Worm (Caenorhabditis elegans) whole organism, young adult: ENCODE measurements around the gene R01E6.7.

Experiments
- D2030.7 ChIP-seq: fragments of 200-800 bp; sonication (Bioruptor generic); IDR thresholded peaks from 2 replicates; pipeline ENCODE4 v1.3.6; 2022; ENCODE audit warnings: missing genetic modification reagents, missing genetic modification characterization, missing compliant biosample characterization
- T26A5.8 ChIP-seq: sonication (generic microtip); optimal IDR thresholded peaks from 2 replicates; lab custom pipeline; 2016; ENCODE audit warnings: missing genetic modification characterization, missing compliant biosample characterization
- Y67H2A.10 ChIP-seq: fragments of 200-800 bp; sonication (Bioruptor generic); conservative IDR thresholded peaks from 2 replicates; pipeline ENCODE4 v1.3.6; 2022; ENCODE audit warnings: missing genetic modification reagents, missing genetic modification characterization, missing compliant biosample characterization
- attf-3 ChIP-seq: fragments of 200-800 bp; sonication (Bioruptor generic); conservative IDR thresholded peaks from 2 replicates; pipeline ENCODE4 v1.3.6; 2022; ENCODE audit warnings: missing genetic modification reagents, missing genetic modification characterization, missing compliant biosample characterization
- die-1 ChIP-seq: sonication (generic microtip); optimal IDR thresholded peaks from 2 replicates; lab custom pipeline; 2016; ENCODE audit warnings: missing genotype, mild to moderate bottlenecking, missing genetic modification characterization, missing compliant biosample characterization
- dpl-1 ChIP-seq: fragments of 150-350 bp; optimal IDR thresholded peaks from 2 replicates; lab custom pipeline; 2014; ENCODE audit warnings: missing biosample characterization, missing genetic modification reagents, missing genetic modification characterization
- efl-1 ChIP-seq: fragments of 150-350 bp; optimal IDR thresholded peaks from 2 replicates; lab custom pipeline; 2014; ENCODE audit warnings: missing biosample characterization, missing genetic modification reagents, missing genetic modification characterization
- let-607 ChIP-seq, 2 experiments: fragments of 200-800 bp in 1 of 2; sonication (Bioruptor generic) in 1 of 2; sonication (generic microtip) in 1 of 2; optimal IDR thresholded peaks; 2 replicates each; lab custom pipeline; 2016 to 2018; ENCODE audit warnings: mild to moderate bottlenecking in 2 of 2, missing compliant biosample characterization in 2 of 2, missing genetic modification characterization in 2 of 2, moderate library complexity in 2 of 2, missing genotype in 1 of 2
- lsl-1 ChIP-seq: fragments of 200-800 bp; sonication (Bioruptor generic); optimal IDR thresholded peaks from 2 replicates; lab custom pipeline; 2018; ENCODE audit warnings: mild to moderate bottlenecking, missing genetic modification characterization, moderate library complexity, missing compliant biosample characterization
- nhr-80 ChIP-seq: sonication (generic microtip); optimal IDR thresholded peaks from 2 replicates; lab custom pipeline; 2016; ENCODE audit warnings: missing genetic modification characterization, missing compliant biosample characterization
- snpc-4 ChIP-seq, 5 experiments: fragments of 150-350 bp in 1 of 5; sonication (generic microtip) in 4 of 5; optimal IDR thresholded peaks; 2 replicates each; lab custom pipeline; 2014 to 2018; ENCODE audit warnings: missing genetic modification characterization in 5 of 5, missing biosample characterization in 3 of 5, antibody characterized with exemption in 2 of 5, mild to moderate bottlenecking in 2 of 5, missing compliant biosample characterization in 2 of 5, missing genotype in 2 of 5, moderate library complexity in 2 of 5, missing genetic modification reagents in 1 of 5
- unc-62 ChIP-seq: fragments of 150-350 bp; optimal IDR thresholded peaks from 2 replicates; lab custom pipeline; 2014; ENCODE audit warnings: missing biosample characterization, missing genetic modification reagents, missing genetic modification characterization
- ztf-25 ChIP-seq: fragments of 200-800 bp; sonication (Bioruptor generic); IDR thresholded peaks from 2 replicates; pipeline ENCODE4 v1.3.6; 2022; ENCODE audit warnings: missing genetic modification reagents, missing genetic modification characterization, missing compliant biosample characterization
- ztf-3 ChIP-seq: fragments of 200-800 bp; sonication (Bioruptor generic); optimal IDR thresholded peaks from 2 replicates; lab custom pipeline; 2018; ENCODE audit warnings: mild to moderate bottlenecking, missing genetic modification characterization, missing compliant biosample characterization

DNA sequence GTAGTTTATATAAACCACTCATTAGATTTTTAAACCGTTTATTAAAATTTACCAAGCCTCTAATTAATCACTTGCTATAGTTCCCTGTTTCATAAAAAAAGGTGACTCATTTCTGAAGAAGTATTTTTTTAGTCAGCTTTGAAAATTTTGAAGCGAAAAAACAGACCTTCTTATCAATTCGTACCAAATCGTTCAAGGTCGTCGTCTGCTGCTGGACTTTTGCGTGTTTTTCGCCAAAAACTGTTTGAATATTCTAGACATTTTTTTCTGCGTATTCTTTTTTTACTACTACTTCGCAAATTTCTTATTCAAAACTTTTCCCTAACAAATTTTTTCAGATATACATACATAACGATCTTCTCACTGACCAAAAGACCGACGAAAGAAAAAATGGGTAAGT, 27.5 kb downstream of the R01E6.7 start, which contains the start of gene cah-4:
- TF ChIP-seq die-1: no peak
- no peak for TF ChIP-seq D2030.7 (GFP tag; lab: Robert Waterston, UW)
- no peak for TF ChIP-seq efl-1 (GFP tag; lab: Kevin White, UChicago)
- TF ChIP-seq let-607 (tag; optimal IDR thresholded peaks at IDR 0.05; lab: Kevin White, UChicago): no peak
- TF ChIP-seq lsl-1 (GFP tag; lab: Kevin White, UChicago): no peak
- no peak for TF ChIP-seq dpl-1 (GFP tag; lab: Kevin White, UChicago)
- TF ChIP-seq unc-62 (GFP tag; lab: Kevin White, UChicago): no peak
- TF ChIP-seq ztf-3: no peak
- no peak for TF ChIP-seq snpc-4 (GFP tag; optimal IDR thresholded peaks at IDR 0.05; lab: Kevin White, UChicago)
- TF ChIP-seq snpc-4 (tag; optimal IDR thresholded peaks at IDR 0.05; lab: Kevin White, UChicago): no peak
- no peak for TF ChIP-seq nhr-80 (tag; lab: Kevin White, UChicago)
- TF ChIP-seq T26A5.8 (tag; lab: Kevin White, UChicago): no peak
- no peak for TF ChIP-seq ztf-25 (GFP tag; lab: Robert Waterston, UW)
- no peak for TF ChIP-seq Y67H2A.10 (GFP tag; lab: Robert Waterston, UW)
- no peak for TF ChIP-seq attf-3
